Fruit fly (Drosophila melanogaster) whole organism, prepupa: ENCODE results near the gene CG15353.

Experiments used
- Blimp-1 ChIP-seq: fragments of 200-800 bp; sonication (Bioruptor generic); optimal IDR thresholded peaks from 3 replicates; lab custom pipeline; 2017; ENCODE audit warnings: missing biosample characterization, missing genetic modification characterization, mild to moderate bottlenecking, moderate library complexity, missing genetic modification reagents
- CG11762 ChIP-seq: fragments of 200-800 bp; sonication (Bioruptor generic); optimal IDR thresholded peaks from 3 replicates; lab custom pipeline; 2016; ENCODE audit warnings: missing biosample characterization, missing genetic modification characterization; ENCODE audit not compliant: insufficient read depth
- CG4318 ChIP-seq: fragments of 200-800 bp; sonication (Bioruptor generic); optimal IDR thresholded peaks from 3 replicates; lab custom pipeline; 2017; ENCODE audit warnings: missing biosample characterization, mild to moderate bottlenecking, missing genetic modification characterization
- CG8119 ChIP-seq: fragments of 200-800 bp; sonication (Bioruptor generic); IDR thresholded peaks from 3 replicates; pipeline ENCODE4 v1.3.6; 2022; ENCODE audit warnings: missing biosample characterization, missing genetic modification characterization
- Eip78C ChIP-seq: fragments of 200-800 bp; sonication (Bioruptor generic); peaks from one replicate; lab custom pipeline; 2016; ENCODE audit warnings: missing biosample characterization, missing genetic modification characterization
- Hr38 ChIP-seq: sonication (Bioruptor generic); optimal IDR thresholded peaks from 2 replicates; lab custom pipeline; 2016; ENCODE audit warnings: missing biosample characterization, missing genetic modification characterization
- Hr39 ChIP-seq: fragments of 200-800 bp; sonication (Bioruptor generic); optimal IDR thresholded peaks from 2 replicates; lab custom pipeline; 2016; ENCODE audit warnings: missing biosample characterization, missing genetic modification characterization
- Met ChIP-seq: fragments of 200-800 bp; sonication (Bioruptor generic); optimal IDR thresholded peaks from 3 replicates; lab custom pipeline; 2016; ENCODE audit warnings: missing biosample characterization, missing genetic modification characterization
- Smox ChIP-seq: fragments of 200-800 bp; sonication (Bioruptor generic); optimal IDR thresholded peaks from 3 replicates; lab custom pipeline; 2016; ENCODE audit warnings: missing biosample characterization, missing genetic modification characterization
- Sox102F ChIP-seq: fragments of 200-800 bp; sonication (Bioruptor generic); optimal IDR thresholded peaks from 2 replicates; lab custom pipeline; 2016; ENCODE audit warnings: missing biosample characterization, mild to moderate bottlenecking, missing genetic modification characterization
- cyc ChIP-seq: fragments of 200-800 bp; sonication (Bioruptor generic); optimal IDR thresholded peaks from 3 replicates; lab custom pipeline; 2016; ENCODE audit warnings: missing biosample characterization, missing genetic modification characterization
- esn ChIP-seq: fragments of 200-800 bp; sonication (Bioruptor generic); optimal IDR thresholded peaks from 2 replicates; lab custom pipeline; 2016; ENCODE audit warnings: missing biosample characterization, mild to moderate bottlenecking, missing genetic modification characterization, moderate library complexity
- svp ChIP-seq: fragments of 200-800 bp; sonication (Bioruptor generic); peaks from one replicate; lab custom pipeline; 2016; ENCODE audit warnings: missing biosample characterization, missing genetic modification characterization
- topi ChIP-seq: fragments of 200-800 bp; sonication (Bioruptor generic); optimal IDR thresholded peaks from 3 replicates; lab custom pipeline; 2016; ENCODE audit warnings: missing biosample characterization, missing genetic modification characterization

Gene CG15353

dm6 chr2L:1960056-1960455 lies 46.9 kb downstream of the CG15353 start:
- TF ChIP-seq CG4318 (GFP tag; lab: Kevin White, UChicago) (no peak), topi (GFP tag; lab: Kevin White, UChicago) (peak; percentile 11), Eip78C (GFP tag; lab: Kevin White, UChicago) (peak; percentile 56), Smox (GFP tag; lab: Kevin White, UChicago) (peak; percentile 12), Blimp-1 (GFP tag; lab: Kevin White, UChicago) (no peak), Hr38 (GFP tag; lab: Kevin White, UChicago) (no peak), esn (GFP tag; lab: Kevin White, UChicago) (peak; percentile 36), Hr39 (GFP tag; lab: Kevin White, UChicago) (peak; percentile 13), Met (GFP tag; lab: Kevin White, UChicago) (peak; percentile 40), cyc (peak; percentile 18), CG8119 (GFP tag; lab: Robert Waterston, UW) (no peak), svp (GFP tag; lab: Kevin White, UChicago) (peak; percentile 64)

- TF ChIP-seq Sox102F (GFP tag; lab: Kevin White, UChicago), result peak; percentile 18
- TF ChIP-seq Met (GFP tag; lab: Kevin White, UChicago), result peak; percentile 4
- TF ChIP-seq CG11762 (GFP tag; lab: Kevin White, UChicago), result no peak
Observed at dm6 chr2L:1959420-1959819, 47.6 kb downstream of the CG15353 start.
